Worm (Caenorhabditis elegans): ENCODE measurements around the gene C40H1.3.

DNA sequence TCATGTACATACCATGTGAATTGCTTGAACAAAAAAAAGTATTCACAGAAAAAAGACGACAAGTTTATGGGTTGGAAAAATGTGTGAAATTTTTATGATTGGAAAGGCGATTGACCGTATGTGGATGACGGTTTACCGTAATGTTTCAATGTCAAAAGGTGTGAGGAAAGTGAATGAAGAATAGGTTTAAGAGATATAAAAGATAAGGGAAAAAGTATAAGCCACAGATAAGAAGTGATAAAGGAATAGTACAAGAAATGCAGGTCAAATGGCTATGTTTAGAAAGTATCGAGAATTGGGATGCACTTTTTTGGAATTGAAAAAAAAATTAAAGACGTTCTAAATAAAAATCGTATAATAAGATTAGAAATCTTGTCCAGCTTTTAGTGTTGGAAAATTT lies 51.4 kb downstream of the C40H1.3 start:
- TF ChIP-seq T22C8.4 (GFP tag; IDR thresholded peaks at IDR 0.05) (no peak), ztf-29 (GFP tag; IDR thresholded peaks at IDR 0.05) (no peak), tab-1 (GFP tag; IDR thresholded peaks at IDR 0.05) (no peak), med-1 (GFP tag; optimal IDR thresholded peaks at IDR 0.05; ENCODE audit: insufficient read depth) (no peak), flt-1 (GFP tag; IDR thresholded peaks at IDR 0.05) (no peak), klf-2 (GFP tag; conservative IDR thresholded peaks at IDR 0.05) (no peak)

Data from whole organism, midembryonic.